Fruit fly (Drosophila melanogaster): ENCODE measurements around the gene ATP6AP2.

The ATP6AP2 gene

DNA sequence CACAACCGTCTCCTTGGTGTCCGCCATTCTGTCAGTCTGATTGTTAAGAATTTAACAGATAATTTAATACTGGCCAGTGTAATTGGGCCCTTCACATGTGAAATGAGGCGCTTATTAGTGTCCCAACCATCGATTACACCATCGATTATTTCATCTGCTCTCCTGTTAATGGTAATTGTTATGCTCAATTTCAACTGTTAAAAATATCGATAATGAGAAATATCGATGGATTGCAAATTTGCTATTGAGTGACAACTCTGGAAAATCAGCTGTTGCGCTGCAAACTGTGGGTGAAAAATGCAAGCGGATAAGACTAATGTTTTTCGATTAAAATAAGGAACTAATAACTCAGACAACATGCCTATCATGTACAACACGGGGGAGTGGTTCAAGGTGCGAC lies 6.3 kb downstream of the ATP6AP2 start, which contains the start of the genes TrpRS and Vps16A (continued):
- TF ChIP-seq CG31224 (GFP tag; IDR thresholded peaks at IDR 0.05), result no peak
- peak; percentile 82 for TF ChIP-seq CG30020 (tag; optimal IDR thresholded peaks at IDR 0.05)
- TF ChIP-seq phol (tag; optimal IDR thresholded peaks at IDR 0.05), result peak; percentile 35
- TF ChIP-seq CG2129 (GFP tag; IDR thresholded peaks at IDR 0.05; ENCODE audit: partially characterized antibody), result peak; percentile 90
- no peak for TF ChIP-seq org-1 (GFP tag; optimal IDR thresholded peaks at IDR 0.05)
- TF ChIP-seq Fer1 (GFP tag; optimal IDR thresholded peaks at IDR 0.05), result peak; percentile 19
- no peak for TF ChIP-seq twi (tag; optimal IDR thresholded peaks at IDR 0.05)
- TF ChIP-seq nom (GFP tag; optimal IDR thresholded peaks at IDR 0.05), result no peak
- peak; percentile 20 for TF ChIP-seq hkb (optimal IDR thresholded peaks at IDR 0.05)
- TF ChIP-seq hkb (GFP tag; IDR thresholded peaks at IDR 0.05), result no peak
- peak; percentile 77 for TF ChIP-seq CG12659 (GFP tag; optimal IDR thresholded peaks at IDR 0.05)
- no peak for TF ChIP-seq Rx (GFP tag; IDR thresholded peaks at IDR 0.05)
- TF ChIP-seq CG9609 (GFP tag; optimal IDR thresholded peaks at IDR 0.05), result no peak
- TF ChIP-seq Awh (GFP tag; IDR thresholded peaks at IDR 0.05), result no peak
- no peak for TF ChIP-seq wek (GFP tag; optimal IDR thresholded peaks at IDR 0.05)
- TF ChIP-seq CG18476 (GFP tag; optimal IDR thresholded peaks at IDR 0.05), result no peak
- TF ChIP-seq CG3281 (GFP tag; optimal IDR thresholded peaks at IDR 0.05), result no peak
- peak; percentile 82 for TF ChIP-seq CG4617 (GFP tag; optimal IDR thresholded peaks at IDR 0.05; ENCODE audit: borderline replicate concordance)
- TF ChIP-seq CG8359 (GFP tag; optimal IDR thresholded peaks at IDR 0.05; ENCODE audit: borderline replicate concordance), result no peak
- no peak for TF ChIP-seq CG11093 (GFP tag; IDR thresholded peaks at IDR 0.05)
- peak; percentile 98 for TF ChIP-seq CG7963 (GFP tag; IDR thresholded peaks at IDR 0.05; ENCODE audit: partially characterized antibody)
- peak; percentile 69 for TF ChIP-seq CG17186 (GFP tag; optimal IDR thresholded peaks at IDR 0.05)
- TF ChIP-seq gem (tag; optimal IDR thresholded peaks at IDR 0.05), result no peak
- TF ChIP-seq cwo (GFP tag; optimal IDR thresholded peaks at IDR 0.05), result no peak
- TF ChIP-seq ato (GFP tag; IDR thresholded peaks at IDR 0.05; ENCODE audit: partially characterized antibody), result peak; percentile 94
- TF ChIP-seq CG6813 (GFP tag; optimal IDR thresholded peaks at IDR 0.05), result no peak
- no peak for TF ChIP-seq CG7839 (tag; optimal IDR thresholded peaks at IDR 0.05)
- TF ChIP-seq CG13624 (GFP tag; optimal IDR thresholded peaks at IDR 0.05), result peak; percentile 0
- TF ChIP-seq btn (GFP tag; optimal IDR thresholded peaks at IDR 0.05), result no peak
- TF ChIP-seq CG42726 (GFP tag; IDR thresholded peaks at IDR 0.05; ENCODE audit: partially characterized antibody), result peak; percentile 90
- peak; percentile 98 for TF ChIP-seq vnd (GFP tag; IDR thresholded peaks at IDR 0.05; ENCODE audit: partially characterized antibody)
- no peak for TF ChIP-seq Fer2 (tag; optimal IDR thresholded peaks at IDR 0.05)
- peak; percentile 23 for TF ChIP-seq CG7928 (GFP tag; optimal IDR thresholded peaks at IDR 0.05)
- peak; percentile 98 for TF ChIP-seq Opbp (GFP tag; IDR thresholded peaks at IDR 0.05; ENCODE audit: partially characterized antibody)
- no peak for TF ChIP-seq Dip2 (GFP tag; IDR thresholded peaks at IDR 0.05)
- TF ChIP-seq CG5180 (GFP tag; optimal IDR thresholded peaks at IDR 0.05), result no peak
- TF ChIP-seq nmo (GFP tag; optimal IDR thresholded peaks at IDR 0.05), result peak; percentile 57
- peak; percentile 99 for TF ChIP-seq zen2 (GFP tag; IDR thresholded peaks at IDR 0.05; ENCODE audit: partially characterized antibody)
- TF ChIP-seq mld (GFP tag; IDR thresholded peaks at IDR 0.05; ENCODE audit: partially characterized antibody), result peak; percentile 98
- no peak for TF ChIP-seq NC2α (GFP tag; optimal IDR thresholded peaks at IDR 0.05)
- peak in 1 of 2 experiments; percentile 40 for TF ChIP-seq insv (GFP tag; optimal IDR thresholded peaks at IDR 0.05)
- peak; percentile 5 for TF ChIP-seq CG13424 (tag; optimal IDR thresholded peaks at IDR 0.05)
- TF ChIP-seq dm (GFP tag; optimal IDR thresholded peaks at IDR 0.05), result peak; percentile 74
- no peak for TF ChIP-seq CG5953 (GFP tag; IDR thresholded peaks at IDR 0.05)
- TF ChIP-seq caup (GFP tag; optimal IDR thresholded peaks at IDR 0.05; ENCODE audit: severe bottlenecking), result no peak
- no peak for TF ChIP-seq Hr3 (GFP tag; optimal IDR thresholded peaks at IDR 0.05)
- peak; percentile 96 for TF ChIP-seq BEAF-32 (GFP tag; optimal IDR thresholded peaks at IDR 0.05)
- TF ChIP-seq klu (GFP tag; IDR thresholded peaks at IDR 0.05), result no peak
- no peak for TF ChIP-seq CG15601 (tag; optimal IDR thresholded peaks at IDR 0.05)
